Worm (Caenorhabditis elegans): ENCODE data around the gene srg-16.
A peak's percentile ranks its signal among the peaks of the same experiment; 100 is the strongest.

srg-16 gene

ce11 chrII:12460602-12461453 is 6.1 kb upstream of the srg-16 start, which contains the start of gene tag-280:
Gene tag-280 (plus strand): TSS chrII:12460652.
- TF ChIP-seq Y48G9A.11 (GFP tag; IDR thresholded peaks at IDR 0.05) (0 out of 2 replicates have a peak, but pooled peaks have one; percentile 11), daf-12 (tag; optimal IDR thresholded peaks at IDR 0.05) (no peak), nhr-42 (GFP tag; IDR thresholded peaks at IDR 0.05) (no peak), unc-39 (tag; optimal IDR thresholded peaks at IDR 0.05) (no peak), nhr-237 (tag; optimal IDR thresholded peaks at IDR 0.05) (no peak), lin-1 (GFP tag; IDR thresholded peaks at IDR 0.05) (no peak), lin-38 (GFP tag; IDR thresholded peaks at IDR 0.05) (peak; percentile 31; the same call in 1 of the 2 replicates), dpl-1 (GFP tag; optimal IDR thresholded peaks at IDR 0.05) (no peak), php-3 (GFP tag; IDR thresholded peaks at IDR 0.05) (no peak), unc-62 (GFP tag; optimal IDR thresholded peaks at IDR 0.05 in 1 of 2) (peak in 1 of 2 experiments; percentile 74), unc-62 (tag; optimal IDR thresholded peaks at IDR 0.05) (no peak), nhr-111 (GFP tag; optimal IDR thresholded peaks at IDR 0.05) (no peak)

- TF ChIP-seq nhr-10 (tag; optimal IDR thresholded peaks at IDR 0.05): no peak
- no peak for TF ChIP-seq lin-13 (GFP tag; optimal IDR thresholded peaks at IDR 0.05)
- TF ChIP-seq dmd-8 (GFP tag; IDR thresholded peaks at IDR 0.05): no peak
- TF ChIP-seq Y75B8A.6 (GFP tag; IDR thresholded peaks at IDR 0.05): no peak
- TF ChIP-seq ceh-82 (tag; optimal IDR thresholded peaks at IDR 0.05): no peak
- no peak for TF ChIP-seq skn-1 (tag; optimal IDR thresholded peaks at IDR 0.05)
- no peak for TF ChIP-seq attf-4 (tag; optimal IDR thresholded peaks at IDR 0.05)
- no peak for TF ChIP-seq tra-1 (GFP tag; IDR thresholded peaks at IDR 0.05)
- no peak for TF ChIP-seq pha-4 (GFP tag; IDR thresholded peaks at IDR 0.05)
- no peak for TF ChIP-seq pha-4 (tag; optimal IDR thresholded peaks at IDR 0.05)
- TF ChIP-seq ZK546.5 (tag; optimal IDR thresholded peaks at IDR 0.05): no peak
- no peak for TF ChIP-seq ama-1 (optimal IDR thresholded peaks at IDR 0.05)
Measured at ce11 chrII:12462244-12462643, 4.7 kb upstream of the srg-16 start, which contains the start of gene F15A4.2. Gene F15A4.2 (plus strand): TSS chrII:12462544.

DNA sequence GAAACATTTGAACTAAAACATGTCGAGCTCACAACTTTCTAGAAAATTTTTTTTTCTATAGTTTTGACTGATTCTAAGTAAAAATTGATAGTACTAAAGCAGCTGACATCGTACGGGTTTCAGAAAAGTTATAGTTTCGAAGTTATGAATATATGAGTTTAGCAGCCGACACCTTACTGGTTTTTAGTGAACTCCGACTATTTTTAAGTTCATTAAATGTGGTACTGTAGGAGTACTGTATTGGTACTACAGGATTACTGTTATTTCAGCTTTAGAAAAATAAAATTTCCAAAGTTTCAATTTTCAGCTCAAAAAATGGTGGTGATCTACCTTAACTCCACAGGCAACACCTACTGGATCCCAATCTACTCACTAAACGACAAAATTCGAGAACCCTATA is 1.4 kb upstream of the srg-16 start, which contains the start of gene sre-37:
Gene sre-37 (plus strand): TSS at position 301 of the 400 bp plus-strand sequence.
- TF ChIP-seq F26F4.8 (GFP tag; conservative IDR thresholded peaks at IDR 0.05): no peak
- no peak for TF ChIP-seq gei-8 (GFP tag; optimal IDR thresholded peaks at IDR 0.05)
- TF ChIP-seq Y75B8A.6 (GFP tag; IDR thresholded peaks at IDR 0.05): no peak
- no peak for TF ChIP-seq lir-3 (tag; optimal IDR thresholded peaks at IDR 0.05)
- TF ChIP-seq ZK546.5 (tag; optimal IDR thresholded peaks at IDR 0.05): no peak
- no peak for TF ChIP-seq hif-1 (tag; optimal IDR thresholded peaks at IDR 0.05)
- no peak for TF ChIP-seq nhr-237 (tag; optimal IDR thresholded peaks at IDR 0.05)
- no peak for TF ChIP-seq fkh-10 (GFP tag; optimal IDR thresholded peaks at IDR 0.05)
- TF ChIP-seq D1046.2 (GFP tag; IDR thresholded peaks at IDR 0.05): no peak
- no peak for TF ChIP-seq php-3 (GFP tag; IDR thresholded peaks at IDR 0.05)
- no peak for TF ChIP-seq zag-1 (tag; optimal IDR thresholded peaks at IDR 0.05)
- no peak for TF ChIP-seq snpc-4 (tag; optimal IDR thresholded peaks at IDR 0.05)
- no peak for TF ChIP-seq lin-39 (tag; optimal IDR thresholded peaks at IDR 0.05)

DNA sequence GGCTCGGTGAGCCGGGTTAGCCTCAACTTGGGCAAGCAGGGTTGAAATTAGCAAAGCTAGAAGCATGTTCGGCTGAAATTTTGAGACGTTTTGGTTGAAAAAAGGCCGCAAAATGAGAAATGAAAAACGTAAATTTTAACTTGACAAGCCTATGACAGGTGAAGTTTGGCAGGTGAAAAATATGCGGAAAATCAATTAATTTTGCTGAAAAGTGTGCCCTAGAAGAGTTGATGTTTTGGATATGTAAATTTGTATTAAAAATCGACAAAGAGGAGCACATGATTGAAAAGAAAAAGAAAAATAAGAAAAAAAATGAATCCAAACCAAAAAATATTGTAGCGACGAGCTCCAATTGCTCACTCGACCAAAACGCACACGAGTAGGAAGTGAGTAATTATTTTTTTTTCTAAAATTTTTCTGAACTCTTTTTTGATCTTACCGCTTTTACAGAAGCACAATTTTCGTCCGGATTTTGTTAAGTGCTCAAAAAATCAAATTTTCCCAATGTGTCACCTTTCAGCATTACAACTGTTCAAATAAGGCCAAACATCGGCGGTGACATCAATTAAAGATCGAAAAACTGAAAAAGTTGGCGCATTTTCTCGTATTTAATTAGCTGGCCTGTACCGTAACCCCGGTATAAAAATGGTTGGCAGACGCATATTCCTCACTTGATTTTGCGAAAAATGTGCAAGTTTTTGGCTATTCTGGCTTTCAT is 4.4 kb downstream of the srg-16 start, which contains the start of the genes F15A4.5 and phat-8:
Gene F15A4.5 (minus strand): TSS at position 101 of the 718 bp plus-strand sequence.
Gene phat-8 (plus strand): TSS at position 668 of the 718 bp plus-strand sequence.
- TF ChIP-seq unc-62 (GFP tag; optimal IDR thresholded peaks at IDR 0.05 in 1 of 2): peak in 1 of 2 experiments; percentile 21
- no peak for TF ChIP-seq unc-62 (tag; optimal IDR thresholded peaks at IDR 0.05)
- no peak for TF ChIP-seq ceh-20 (GFP tag; IDR thresholded peaks at IDR 0.05)

Data from whole organism, L4 larva.